Worm (Caenorhabditis elegans): ENCODE data around the gene W05H7.1.

The W05H7.1 gene

DNA sequence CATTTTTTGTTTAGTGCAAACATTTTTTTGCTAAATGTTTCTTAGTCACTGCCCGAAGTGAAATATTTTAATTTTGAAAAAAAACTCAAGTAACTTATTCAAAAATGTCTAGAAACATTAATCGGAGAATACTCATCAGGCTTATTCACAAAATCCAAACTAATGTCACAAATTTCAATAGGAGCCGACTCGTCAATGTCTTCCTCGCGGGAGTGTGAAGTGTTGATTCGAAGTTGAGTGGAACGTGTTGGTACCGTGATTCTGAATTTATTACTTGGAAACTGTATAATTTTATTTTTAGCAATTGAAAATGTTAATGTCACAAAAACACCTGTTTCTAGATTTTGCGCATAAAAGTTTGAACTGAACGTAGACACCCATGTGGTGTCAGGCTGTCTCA is 39.0 kb downstream of the W05H7.1 start:
- TF ChIP-seq ceh-82 (tag; optimal IDR thresholded peaks at IDR 0.05) (no peak), snpc-4 (tag; optimal IDR thresholded peaks at IDR 0.05) (no peak), Y116A8C.19 (tag; optimal IDR thresholded peaks at IDR 0.05; ENCODE audit: borderline replicate concordance) (no peak), jun-1 (tag; optimal IDR thresholded peaks at IDR 0.05) (no peak), nhr-237 (tag; optimal IDR thresholded peaks at IDR 0.05) (no peak)

DNA sequence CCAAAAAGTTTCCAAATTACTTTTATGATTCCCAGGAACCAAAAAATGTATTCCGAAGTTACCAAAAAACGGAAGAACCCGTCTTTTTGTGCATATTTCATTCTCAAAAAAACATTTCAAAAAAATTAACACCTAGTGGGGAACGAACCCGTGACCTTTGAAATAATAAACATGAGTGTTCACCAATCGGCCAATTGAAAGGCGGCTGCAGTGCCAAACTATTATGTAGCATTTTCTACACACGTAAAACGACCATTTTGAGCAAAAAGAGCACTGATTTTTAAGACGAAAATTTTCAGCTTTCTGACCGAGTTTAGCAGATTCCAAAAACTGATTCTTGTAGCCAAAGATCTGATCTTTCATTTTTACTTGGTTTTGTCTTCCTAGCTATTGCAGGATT is 40.5 kb downstream of the W05H7.1 start:
- TF ChIP-seq sup-37 (GFP tag; optimal IDR thresholded peaks at IDR 0.05), result no peak
- no peak for TF ChIP-seq nhr-84 (tag; optimal IDR thresholded peaks at IDR 0.05)
- no peak for TF ChIP-seq pag-3 (tag; optimal IDR thresholded peaks at IDR 0.05; ENCODE audit: borderline replicate concordance, insufficient read depth)
- no peak for TF ChIP-seq aly-2 (tag; optimal IDR thresholded peaks at IDR 0.05)
- no peak for TF ChIP-seq zip-4 (GFP tag; optimal IDR thresholded peaks at IDR 0.05)
- TF ChIP-seq lin-14 (GFP tag; optimal IDR thresholded peaks at IDR 0.05), result no peak
- no peak for TF ChIP-seq hlh-4 (tag; optimal IDR thresholded peaks at IDR 0.05)
- no peak for TF ChIP-seq elt-2 (tag; optimal IDR thresholded peaks at IDR 0.05)
- TF ChIP-seq dsc-1 (tag; optimal IDR thresholded peaks at IDR 0.05), result no peak
- no peak for TF ChIP-seq ceh-82 (tag; optimal IDR thresholded peaks at IDR 0.05)
- TF ChIP-seq jun-1 (tag; optimal IDR thresholded peaks at IDR 0.05), result no peak
- no peak for TF ChIP-seq ztf-4 (tag; optimal IDR thresholded peaks at IDR 0.05)
- TF ChIP-seq nhr-20 (tag; optimal IDR thresholded peaks at IDR 0.05), result no peak
- TF ChIP-seq fos-1 (tag; optimal IDR thresholded peaks at IDR 0.05), result no peak
- no peak for TF ChIP-seq zag-1 (tag; optimal IDR thresholded peaks at IDR 0.05)
- no peak for TF ChIP-seq fkh-10 (GFP tag; optimal IDR thresholded peaks at IDR 0.05)

DNA sequence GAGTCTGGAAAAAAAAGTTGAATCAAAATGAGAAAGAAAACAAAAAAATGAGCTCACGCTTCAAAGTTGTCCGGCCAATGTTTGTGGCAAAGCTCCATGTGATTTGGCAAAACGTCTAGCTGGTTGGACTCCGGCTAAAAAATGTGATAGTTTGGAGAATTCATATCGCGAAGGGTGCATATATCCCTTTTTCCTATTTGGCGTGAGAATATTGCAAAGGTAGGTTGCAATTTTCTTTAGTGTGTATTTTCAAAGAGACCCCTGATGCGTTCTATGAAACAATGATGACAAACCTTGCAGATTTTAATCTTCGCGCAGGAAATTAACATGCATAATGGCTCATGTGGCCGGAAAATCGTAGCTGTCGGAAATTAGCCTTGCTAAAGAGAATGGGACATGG is 41.6 kb downstream of the W05H7.1 start:
- TF ChIP-seq irx-1 (tag; optimal IDR thresholded peaks at IDR 0.05) (peak; percentile 3), hlh-4 (tag; optimal IDR thresholded peaks at IDR 0.05) (no peak), xbp-1 (tag; optimal IDR thresholded peaks at IDR 0.05) (no peak), lir-3 (tag; optimal IDR thresholded peaks at IDR 0.05; ENCODE audit: poor library complexity) (no peak), ceh-82 (tag; optimal IDR thresholded peaks at IDR 0.05) (peak in 1 of 3 experiments; percentile 3), Y116A8C.19 (tag; optimal IDR thresholded peaks at IDR 0.05; ENCODE audit: borderline replicate concordance) (no peak), C04F5.9 (tag; optimal IDR thresholded peaks at IDR 0.05) (no peak), jun-1 (tag; optimal IDR thresholded peaks at IDR 0.05) (peak; percentile 17), nhr-11 (tag; optimal IDR thresholded peaks at IDR 0.05) (no peak), rnt-1 (tag; optimal IDR thresholded peaks at IDR 0.05) (peak; percentile 13), ama-1 (optimal IDR thresholded peaks at IDR 0.05) (no peak), unc-98 (GFP tag; IDR thresholded peaks at IDR 0.05) (no peak), tlp-1 (tag; optimal IDR thresholded peaks at IDR 0.05) (no peak), nhr-47 (tag; optimal IDR thresholded peaks at IDR 0.05) (peak; percentile 58), alr-1 (tag; optimal IDR thresholded peaks at IDR 0.05; ENCODE audit: borderline replicate concordance) (no peak), nhr-19 (GFP tag; conservative IDR thresholded peaks at IDR 0.05) (no peak), sup-37 (GFP tag; optimal IDR thresholded peaks at IDR 0.05) (no peak), snu-23 (GFP tag; optimal IDR thresholded peaks at IDR 0.05) (peak; percentile 51), zip-4 (GFP tag; optimal IDR thresholded peaks at IDR 0.05) (no peak), lin-13 (GFP tag; optimal IDR thresholded peaks at IDR 0.05) (no peak), efl-1 (optimal IDR thresholded peaks at IDR 0.05) (no peak), efl-1 (GFP tag; optimal IDR thresholded peaks at IDR 0.05 in 1 of 2) (peak in 1 of 2 experiments; percentile 27), fkh-4 (tag; optimal IDR thresholded peaks at IDR 0.05; ENCODE audit: borderline replicate concordance) (no peak), fkh-10 (GFP tag; optimal IDR thresholded peaks at IDR 0.05) (no peak), skn-1 (tag; optimal IDR thresholded peaks at IDR 0.05) (peak; percentile 23), nhr-71 (tag; optimal IDR thresholded peaks at IDR 0.05) (peak; percentile 7), aly-2 (tag; optimal IDR thresholded peaks at IDR 0.05) (no peak), hpl-2 (GFP tag; optimal IDR thresholded peaks at IDR 0.05) (no peak), nhr-90 (tag; optimal IDR thresholded peaks at IDR 0.05; ENCODE audit: poor library complexity) (peak; percentile 39), lin-35 (GFP tag; optimal IDR thresholded peaks at IDR 0.05) (peak in 1 of 2 experiments; percentile 4), nhr-12 (tag; optimal IDR thresholded peaks at IDR 0.05) (no peak), mef-2 (tag; optimal IDR thresholded peaks at IDR 0.05) (no peak), ceh-90 (tag; optimal IDR thresholded peaks at IDR 0.05) (no peak), ets-5 (GFP tag; IDR thresholded peaks at IDR 0.05) (no peak)

All from whole organism, L1 larva.